Worm (Caenorhabditis elegans) whole organism, L2 larva: Measurements from ENCODE around the gene D1022.3.

Experiments
- alr-1 ChIP-seq: fragments of 150-350 bp; optimal IDR thresholded peaks from 2 replicates; lab custom pipeline; 2014; ENCODE audit warnings: missing biosample characterization, missing genetic modification characterization
- ceh-16 ChIP-seq: fragments of 150-350 bp; optimal IDR thresholded peaks from 2 replicates; lab custom pipeline; 2014; ENCODE audit warnings: missing biosample characterization, missing genetic modification characterization
- fos-1 ChIP-seq: fragments of 150-350 bp; optimal IDR thresholded peaks from 2 replicates; lab custom pipeline; 2014; ENCODE audit warnings: missing biosample characterization, missing genetic modification characterization
- nhr-12 ChIP-seq: fragments of 150-350 bp; optimal IDR thresholded peaks from 2 replicates; lab custom pipeline; 2014; ENCODE audit warnings: missing biosample characterization, missing genetic modification characterization
- unc-62 ChIP-seq: fragments of 150-350 bp; optimal IDR thresholded peaks from 2 replicates; lab custom pipeline; 2014; ENCODE audit warnings: missing biosample characterization, missing genetic modification reagents, missing genetic modification characterization

DNA sequence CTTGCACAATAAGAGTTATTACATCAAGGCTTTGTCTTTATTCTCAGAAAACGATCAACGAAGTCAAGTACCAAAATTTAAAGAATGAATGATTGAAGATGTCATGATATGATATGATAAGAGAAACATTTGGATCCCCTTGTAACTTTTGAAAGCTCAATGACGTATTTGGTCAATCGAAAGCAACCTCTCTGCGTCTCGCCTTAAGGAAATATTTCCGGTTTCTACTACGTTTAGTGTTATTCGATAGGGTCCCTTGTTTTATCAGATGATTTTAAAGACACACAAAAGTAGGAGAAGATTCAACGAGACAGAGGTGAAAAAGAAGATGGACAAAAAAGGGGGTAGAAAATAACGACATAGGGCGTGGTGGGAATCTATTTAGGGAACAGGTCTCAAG, 42.8 kb downstream of the D1022.3 start:
- TF ChIP-seq unc-62 (no peak), alr-1 (tag; lab: Kevin White, UChicago) (no peak), ceh-16 (tag; lab: Kevin White, UChicago) (no peak), fos-1 (tag; lab: Kevin White, UChicago) (no peak), nhr-12 (tag; lab: Kevin White, UChicago) (no peak)
